Worm (Caenorhabditis elegans) whole organism, midembryonic: ENCODE data around the gene W05B10.4.

Experiments
- T22C8.4 ChIP-seq: fragments of 200-800 bp; sonication (Bioruptor generic); IDR thresholded peaks from 2 replicates; pipeline ENCODE4 v1.3.6; 2022; ENCODE audit warnings: missing genetic modification characterization, missing compliant biosample characterization
- cog-1 ChIP-seq: sonication (generic microtip); optimal IDR thresholded peaks from 2 replicates; lab custom pipeline; 2016; ENCODE audit warnings: missing genetic modification characterization, missing compliant biosample characterization
- flt-1 ChIP-seq: fragments of 200-800 bp; sonication (Bioruptor generic); IDR thresholded peaks from 2 replicates; pipeline ENCODE4 v1.3.6; 2022; ENCODE audit warnings: missing genetic modification characterization, missing compliant biosample characterization
- klf-2 ChIP-seq: fragments of 200-800 bp; sonication (Bioruptor generic); conservative IDR thresholded peaks from 2 replicates; pipeline ENCODE4 v1.3.6; 2022; ENCODE audit warnings: missing genetic modification reagents, missing genetic modification characterization, missing compliant biosample characterization
- med-1 ChIP-seq: sonication (generic microtip); optimal IDR thresholded peaks from 2 replicates; lab custom pipeline; 2017; ENCODE audit warnings: missing genetic modification characterization, mild to moderate bottlenecking, missing compliant biosample characterization, antibody characterized with exemption, missing genetic modification reagents; ENCODE audit not compliant: insufficient read depth
- ref-1 ChIP-seq: fragments of 200-800 bp; sonication (Bioruptor generic); conservative IDR thresholded peaks from 2 replicates; pipeline ENCODE4 v1.3.6; 2022; ENCODE audit warnings: missing genetic modification reagents, missing genetic modification characterization, missing compliant biosample characterization
- tab-1 ChIP-seq: fragments of 200-800 bp; sonication (Bioruptor generic); IDR thresholded peaks from 2 replicates; pipeline ENCODE4 v1.3.6; 2022; ENCODE audit warnings: missing genetic modification characterization, missing compliant biosample characterization
- ztf-23 ChIP-seq: fragments of 200-800 bp; sonication (Bioruptor generic); IDR thresholded peaks from 2 replicates; pipeline ENCODE4 v1.3.6; 2022; ENCODE audit warnings: missing genetic modification reagents, missing genetic modification characterization, missing compliant biosample characterization
- ztf-29 ChIP-seq: fragments of 200-800 bp; sonication (Bioruptor generic); IDR thresholded peaks from 2 replicates; pipeline ENCODE4 v1.3.6; 2022; ENCODE audit warnings: missing genetic modification reagents, missing genetic modification characterization, missing compliant biosample characterization

The W05B10.4 gene

DNA sequence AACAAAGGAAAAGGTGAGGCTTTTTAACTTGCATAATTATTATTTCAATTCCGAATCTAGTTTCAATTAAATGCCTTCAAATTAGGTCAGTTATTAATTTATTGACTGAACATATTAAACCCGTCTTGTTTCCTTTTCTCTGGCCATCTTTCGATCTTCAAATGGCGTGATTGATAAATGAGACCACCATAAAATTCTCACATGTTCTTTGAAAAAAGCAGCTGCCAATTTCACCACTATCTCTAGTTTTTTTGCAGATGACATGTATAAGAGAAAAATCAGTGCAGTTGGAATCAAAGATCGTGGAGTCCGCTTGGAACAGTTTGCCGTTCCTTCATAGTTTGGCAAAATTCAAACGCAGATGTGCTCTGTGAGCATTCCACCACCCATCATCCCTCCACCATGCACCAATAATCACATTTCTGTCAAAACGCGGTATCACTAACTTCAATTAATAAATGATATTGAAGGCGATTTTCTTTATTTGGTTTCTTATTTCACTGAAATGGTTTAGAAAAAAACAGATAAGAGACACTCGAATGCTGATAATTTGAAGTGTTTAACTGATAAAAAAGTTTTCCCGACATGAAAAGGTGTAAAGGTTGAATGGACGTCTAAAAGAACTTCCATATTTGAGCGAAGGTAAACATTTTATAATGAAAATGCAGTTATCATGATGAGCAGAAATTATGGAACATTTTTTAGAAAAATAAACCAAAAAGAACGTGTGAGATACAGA lies 30.1 kb upstream of the W05B10.4 start:
- TF ChIP-seq ztf-23 (GFP tag; lab: Robert Waterston, UW) (no peak), tab-1 (GFP tag; lab: Robert Waterston, UW) (no peak), ztf-29 (GFP tag; lab: Robert Waterston, UW) (no peak), flt-1 (no peak), ref-1 (no peak), med-1 (GFP tag; lab: Kevin White, UChicago) (no peak), T22C8.4 (GFP tag; lab: Robert Waterston, UW) (no peak), klf-2 (GFP tag; lab: Robert Waterston, UW) (no peak), cog-1 (no peak)

DNA sequence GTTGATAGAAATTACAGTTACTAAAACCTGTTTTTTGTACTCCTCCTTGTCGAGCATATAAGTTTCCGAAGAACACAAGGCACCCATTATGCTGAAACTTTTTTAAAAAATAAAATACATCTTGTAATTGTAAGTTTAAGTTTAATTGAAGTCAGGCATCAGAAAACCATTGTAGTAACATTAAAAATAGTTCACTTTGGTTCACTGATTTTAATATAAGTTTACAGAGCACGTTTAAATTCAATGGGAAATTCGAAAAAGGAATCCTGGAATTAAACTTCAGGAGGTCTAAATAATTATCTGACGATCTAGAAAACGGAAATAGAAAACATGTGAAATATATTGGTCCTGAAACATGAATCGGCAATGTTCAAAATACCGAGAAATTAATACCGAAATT lies 27.6 kb upstream of the W05B10.4 start, which contains the start of gene gpa-8:
Gene gpa-8, minus strand, starts transcription at position 101 of the 400 bp plus-strand sequence.
- no peak for TF ChIP-seq ref-1
- no peak for TF ChIP-seq klf-2 (GFP tag; lab: Robert Waterston, UW)
- no peak for TF ChIP-seq med-1 (GFP tag; lab: Kevin White, UChicago)
- TF ChIP-seq T22C8.4 (GFP tag; lab: Robert Waterston, UW): no peak
- TF ChIP-seq cog-1: no peak
- TF ChIP-seq ztf-23 (GFP tag; lab: Robert Waterston, UW): no peak
- TF ChIP-seq tab-1 (GFP tag; lab: Robert Waterston, UW): no peak
- TF ChIP-seq ztf-29 (GFP tag; lab: Robert Waterston, UW): no peak
- no peak for TF ChIP-seq flt-1

DNA sequence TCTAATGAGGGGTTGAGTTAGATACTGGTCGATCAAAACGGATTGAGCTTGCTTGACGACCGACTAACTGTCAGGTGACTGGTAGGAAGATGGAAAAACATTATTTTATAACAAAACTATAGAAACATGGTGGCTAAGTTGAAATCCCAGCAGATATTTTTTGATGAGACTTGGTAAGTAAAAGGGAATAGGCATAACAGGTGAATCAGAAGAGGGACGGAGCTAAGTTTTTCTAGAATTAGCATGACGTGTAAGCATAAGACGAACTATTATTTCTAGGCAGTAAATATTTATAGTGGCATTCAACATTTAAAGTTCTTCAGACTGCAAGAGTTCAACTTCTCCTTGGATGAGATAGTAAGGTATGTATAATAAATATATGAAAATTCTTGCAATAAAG lies 23.5 kb upstream of the W05B10.4 start, which contains the start of gene F56H9.8:
Gene F56H9.8, plus strand, starts transcription at position 301 of the 400 bp plus-strand sequence.
- no peak for TF ChIP-seq cog-1
- no peak for TF ChIP-seq ztf-29 (GFP tag; lab: Robert Waterston, UW)
- no peak for TF ChIP-seq ref-1
- no peak for TF ChIP-seq klf-2 (GFP tag; lab: Robert Waterston, UW)
- TF ChIP-seq tab-1 (GFP tag; lab: Robert Waterston, UW): no peak
- TF ChIP-seq flt-1: no peak
- TF ChIP-seq ztf-23 (GFP tag; lab: Robert Waterston, UW): no peak
- no peak for TF ChIP-seq T22C8.4 (GFP tag; lab: Robert Waterston, UW)

DNA sequence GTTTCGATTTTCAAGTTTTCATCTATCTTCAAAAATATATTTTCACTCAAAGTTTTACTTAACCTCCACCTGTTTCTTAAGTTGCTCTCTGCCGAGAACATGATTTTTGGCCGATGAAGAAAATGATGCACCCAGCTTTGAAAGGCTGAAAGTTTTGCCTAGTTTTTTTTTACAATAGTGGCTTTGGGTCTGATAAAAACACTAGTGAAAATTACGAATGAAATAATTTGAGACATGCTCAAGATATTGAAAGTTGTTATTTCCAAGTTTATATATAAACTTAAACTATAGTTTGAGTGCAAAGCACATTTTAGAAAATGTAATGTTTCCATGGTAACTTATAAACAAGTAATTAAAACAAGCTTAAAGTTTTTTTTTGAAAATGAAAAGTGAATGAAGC lies 18.8 kb upstream of the W05B10.4 start, which contains the start of gene gpa-9:
Gene gpa-9, minus strand, starts transcription at position 101 of the 400 bp plus-strand sequence.
- TF ChIP-seq ref-1 (no peak), cog-1 (no peak), T22C8.4 (GFP tag; lab: Robert Waterston, UW) (no peak), flt-1 (no peak)

DNA sequence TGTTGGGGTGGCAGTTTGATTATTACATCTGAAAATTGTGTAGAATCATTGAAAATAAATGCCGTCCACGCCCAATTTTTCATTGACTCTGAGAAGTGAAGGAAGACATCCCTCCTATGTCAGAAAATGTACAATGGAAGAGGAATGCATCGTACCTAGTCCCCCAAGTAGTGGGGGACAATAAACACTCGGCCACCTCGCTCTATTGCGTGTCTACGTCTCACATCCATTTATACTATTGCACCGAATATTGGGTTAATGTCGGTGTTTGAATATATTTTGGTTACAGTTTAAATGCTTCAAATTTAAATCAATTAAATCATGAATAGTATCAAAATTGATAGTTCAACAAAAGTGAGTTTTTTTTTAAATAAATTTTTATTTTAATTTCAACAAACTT lies 18.4 kb upstream of the W05B10.4 start, which contains the start of gene lin-25:
Gene lin-25, plus strand, starts transcription at position 290 of the 400 bp plus-strand sequence.
- TF ChIP-seq cog-1 (no peak), ref-1 (no peak), ztf-23 (GFP tag; lab: Robert Waterston, UW) (no peak), T22C8.4 (GFP tag; lab: Robert Waterston, UW) (no peak), klf-2 (GFP tag; lab: Robert Waterston, UW) (no peak), med-1 (GFP tag; lab: Kevin White, UChicago) (no peak), flt-1 (no peak), tab-1 (GFP tag; lab: Robert Waterston, UW) (no peak), ztf-29 (GFP tag; lab: Robert Waterston, UW) (no peak)

DNA sequence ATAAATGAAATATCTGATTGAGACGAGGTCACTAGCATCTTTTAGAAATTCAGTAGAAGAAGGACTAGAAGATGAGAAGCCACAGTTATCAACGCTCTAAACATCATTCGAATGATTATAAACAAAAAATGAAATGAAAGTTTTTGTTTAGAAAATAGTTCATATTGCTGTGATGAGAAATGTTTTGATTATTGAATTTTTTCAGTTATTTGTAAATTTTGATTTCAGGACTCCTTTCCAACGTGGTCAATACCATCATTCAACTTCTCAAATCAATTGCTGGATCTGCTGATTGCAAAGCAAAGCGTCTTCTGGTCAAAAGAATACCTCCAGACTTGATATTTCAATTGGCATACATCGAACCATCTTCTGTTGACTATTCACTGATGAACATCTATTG lies 9.9 kb upstream of the W05B10.4 start, which contains the start of gene W05B10.6:
Gene W05B10.6, minus strand, starts transcription at position 101 of the 400 bp plus-strand sequence.
- no peak for TF ChIP-seq flt-1
- no peak for TF ChIP-seq med-1 (GFP tag; lab: Kevin White, UChicago)

DNA sequence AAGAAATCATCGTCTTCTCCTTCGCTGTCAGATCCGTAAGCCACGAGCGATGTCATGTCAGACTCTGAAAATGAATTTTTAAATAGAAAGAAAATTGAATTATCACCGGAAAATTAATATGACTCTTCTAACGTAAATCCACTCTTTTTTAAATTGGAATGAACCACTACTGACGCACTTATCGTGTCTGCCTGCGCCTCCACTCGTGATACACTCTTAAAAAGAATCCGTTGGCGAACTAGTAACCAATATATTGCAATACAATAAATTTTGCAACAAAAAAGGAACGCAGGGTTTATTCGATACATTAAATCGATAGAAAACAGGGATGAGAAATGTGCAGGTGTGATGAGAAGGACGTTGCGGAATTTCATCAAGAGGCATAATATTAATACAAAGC lies 8.6 kb upstream of the W05B10.4 start, which contains the start of gene ccch-3:
Gene ccch-3, minus strand, starts transcription at position 262 of the 400 bp plus-strand sequence.
- TF ChIP-seq med-1 (GFP tag; lab: Kevin White, UChicago): no peak

DNA sequence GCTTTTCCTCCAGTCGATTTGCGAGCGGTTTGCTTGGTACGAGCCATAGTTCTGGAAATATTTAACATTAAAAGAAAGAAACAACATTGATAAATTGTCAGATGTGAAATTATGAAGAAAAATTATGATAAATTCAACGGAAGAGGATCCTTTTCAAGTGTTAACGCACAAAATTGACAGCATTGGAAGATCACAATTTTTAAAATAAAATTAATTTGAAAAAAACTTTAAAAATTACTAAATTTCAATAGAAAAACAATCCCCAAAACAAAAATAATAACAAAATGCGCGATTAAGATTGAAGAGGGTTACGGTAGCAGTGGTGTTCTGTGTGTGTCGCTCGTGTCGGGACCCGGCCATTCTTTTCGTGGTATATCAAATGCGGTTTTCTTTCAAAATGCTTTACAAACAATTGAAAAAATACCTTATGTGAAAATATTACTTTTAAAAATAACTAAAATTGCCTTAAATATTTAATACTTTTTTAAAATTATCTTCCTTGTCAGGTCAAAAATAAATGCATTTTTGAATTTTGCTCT lies 7.7 kb upstream of the W05B10.4 start, which contains the start of gene his-74:
Gene his-74, minus strand, starts transcription at position 51 of the 539 bp plus-strand sequence.
- TF ChIP-seq klf-2 (GFP tag; lab: Robert Waterston, UW) (no peak), cog-1 (no peak), tab-1 (GFP tag; lab: Robert Waterston, UW) (no peak), ztf-29 (GFP tag; lab: Robert Waterston, UW) (no peak), med-1 (GFP tag; lab: Kevin White, UChicago) (no peak), ztf-23 (GFP tag; lab: Robert Waterston, UW) (no peak), flt-1 (no peak), T22C8.4 (GFP tag; lab: Robert Waterston, UW) (no peak), ref-1 (no peak)

DNA sequence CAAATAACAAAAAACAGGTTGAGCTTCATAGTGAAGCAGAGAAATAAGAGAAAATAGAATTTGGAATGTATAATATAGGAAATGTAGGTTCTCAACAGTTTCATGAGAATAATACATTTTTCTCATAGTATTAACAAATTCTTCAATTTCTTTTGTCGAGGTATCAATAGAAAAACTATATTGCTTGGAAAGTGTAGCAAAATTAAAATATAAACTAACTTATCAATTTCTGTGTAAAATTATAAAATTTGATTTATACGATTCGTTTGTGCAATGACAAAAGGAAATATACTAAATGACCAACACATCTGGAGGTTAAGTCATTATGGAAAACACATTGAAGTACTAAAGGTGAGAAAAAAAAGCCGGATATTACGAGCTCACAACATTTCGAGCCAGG lies 6.4 kb upstream of the W05B10.4 start, which contains the start of gene W05B10.3:
Gene W05B10.3, minus strand, starts transcription at position 101 of the 400 bp plus-strand sequence.
- TF ChIP-seq T22C8.4 (GFP tag; lab: Robert Waterston, UW): no peak
- no peak for TF ChIP-seq klf-2 (GFP tag; lab: Robert Waterston, UW)
- no peak for TF ChIP-seq ztf-23 (GFP tag; lab: Robert Waterston, UW)
- no peak for TF ChIP-seq flt-1

DNA sequence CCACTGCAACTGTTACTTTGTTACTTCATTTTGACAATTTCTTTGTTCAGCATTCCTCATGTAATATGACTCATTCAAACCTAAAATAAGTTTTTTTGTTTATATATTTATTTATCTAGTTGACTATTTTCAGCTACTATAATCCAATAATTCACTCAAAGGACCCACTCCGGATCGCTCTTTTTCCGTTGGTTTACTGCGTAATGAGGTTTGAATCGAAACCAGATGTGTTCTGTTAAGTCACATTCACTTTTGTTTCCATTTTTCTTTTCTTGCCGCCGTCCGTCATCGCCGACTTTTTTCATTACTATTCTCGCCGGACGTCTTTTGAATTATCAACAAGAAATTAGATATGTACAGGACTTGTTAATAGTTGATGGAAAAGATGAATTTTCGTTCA lies 4.6 kb upstream of the W05B10.4 start:
- no peak for TF ChIP-seq ztf-29 (GFP tag; lab: Robert Waterston, UW)
- TF ChIP-seq klf-2 (GFP tag; lab: Robert Waterston, UW): no peak
- TF ChIP-seq flt-1: no peak
- no peak for TF ChIP-seq T22C8.4 (GFP tag; lab: Robert Waterston, UW)
- no peak for TF ChIP-seq med-1 (GFP tag; lab: Kevin White, UChicago)
